Worm (Caenorhabditis elegans): Measurements from ENCODE around the gene Y46G5A.29.
A peak's percentile ranks its signal among the peaks of the same experiment; 100 is the strongest.

Y46G5A.29 gene

DNA sequence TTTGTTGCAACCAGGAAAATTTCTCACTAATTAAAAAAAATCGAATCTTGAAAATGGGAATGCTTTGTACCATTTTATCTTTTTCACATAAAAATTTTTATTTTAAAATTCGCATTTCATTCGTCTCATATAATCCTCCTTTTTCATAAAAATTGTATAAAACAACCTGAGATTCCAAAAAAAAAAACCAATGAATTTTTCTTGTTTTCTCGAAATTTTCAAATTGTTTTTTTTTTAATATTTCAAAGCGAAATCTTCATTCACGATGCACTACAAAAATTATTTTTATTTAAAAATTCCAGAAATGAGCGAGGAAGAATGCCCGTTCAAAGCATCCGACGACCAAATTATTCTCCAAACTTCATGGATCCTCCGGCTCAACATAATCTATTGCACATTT, 29.0 kb downstream of the Y46G5A.29 start, which contains the start of gene sra-14:
sra-14 (plus strand) TSS at position 301 of the 400 bp plus-strand sequence.
- no peak for TF ChIP-seq mxl-1 (tag; optimal IDR thresholded peaks at IDR 0.05)
- no peak for TF ChIP-seq attf-6 (GFP tag; IDR thresholded peaks at IDR 0.05)
- no peak for TF ChIP-seq F55B11.4 (tag; optimal IDR thresholded peaks at IDR 0.05; ENCODE audit: borderline replicate concordance, insufficient read depth)
- no peak for TF ChIP-seq egl-44 (GFP tag; IDR thresholded peaks at IDR 0.05)
- no peak for TF ChIP-seq Y53F4B.3 (GFP tag; IDR thresholded peaks at IDR 0.05)
- no peak for TF ChIP-seq lin-35 (GFP tag; optimal IDR thresholded peaks at IDR 0.05)
- no peak for TF ChIP-seq ZK185.1 (tag; optimal IDR thresholded peaks at IDR 0.05; ENCODE audit: poor library complexity, severe bottlenecking)
- TF ChIP-seq pbrm-1 (GFP tag; IDR thresholded peaks at IDR 0.05), result no peak

DNA sequence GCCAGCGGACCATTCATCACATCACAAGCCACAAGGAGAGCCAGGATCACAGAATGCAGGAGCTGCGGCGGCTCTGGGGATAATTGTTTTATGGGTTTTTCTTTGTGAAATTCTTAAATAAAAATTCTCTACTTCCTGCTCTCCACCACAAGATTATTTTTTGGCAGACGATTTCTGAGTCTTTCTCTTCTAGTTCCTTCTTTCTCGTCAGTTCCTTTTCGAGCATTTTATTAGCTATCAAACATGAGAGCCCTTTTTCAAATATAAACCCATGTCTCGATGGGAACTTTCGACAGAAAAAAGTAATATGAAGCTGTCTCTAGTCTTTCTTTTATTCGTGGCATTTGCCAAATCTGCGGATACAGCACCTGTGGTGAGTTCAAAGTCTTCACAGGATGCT, 32.5 kb downstream of the Y46G5A.29 start, which contains the start of gene F35C5.3:
F35C5.3 (plus strand) TSS at position 301 of the 400 bp plus-strand sequence.
- TF ChIP-seq B0019.2 (GFP tag; conservative IDR thresholded peaks at IDR 0.05) (no peak), aptf-2 (GFP tag; conservative IDR thresholded peaks at IDR 0.05) (no peak), dpff-1 (tag; optimal IDR thresholded peaks at IDR 0.05) (no peak), lin-26 (GFP tag; IDR thresholded peaks at IDR 0.05) (no peak)

DNA sequence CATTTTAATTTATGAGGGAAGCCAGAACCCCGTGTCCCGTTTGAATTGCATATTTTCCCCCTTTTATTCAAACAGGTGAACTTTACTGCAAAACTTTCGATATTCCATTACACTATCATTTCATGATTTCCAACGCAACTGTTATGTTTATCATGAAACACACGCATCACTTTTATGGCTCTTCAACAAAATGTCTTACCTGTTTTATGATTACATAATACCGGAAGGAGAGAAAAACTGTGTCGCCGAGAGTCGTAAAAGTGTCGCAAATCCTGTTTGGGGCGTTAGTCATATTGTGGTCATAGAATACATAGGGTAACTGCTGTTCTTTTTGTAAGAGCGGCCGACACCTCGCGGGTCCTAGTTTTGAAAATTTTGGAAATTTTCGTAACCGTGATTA, 36.4 kb downstream of the Y46G5A.29 start:
- TF ChIP-seq snpc-4 (GFP tag; optimal IDR thresholded peaks at IDR 0.05) (no peak), snpc-4 (tag; optimal IDR thresholded peaks at IDR 0.05) (peak in 1 of 4 experiments; percentile 36), aptf-3 (GFP tag; IDR thresholded peaks at IDR 0.05) (no peak), nhr-90 (tag; optimal IDR thresholded peaks at IDR 0.05) (no peak), cebp-1 (GFP tag; IDR thresholded peaks at IDR 0.05) (no peak), cebp-1 (tag; optimal IDR thresholded peaks at IDR 0.05) (no peak), nfyb-1 (GFP tag; IDR thresholded peaks at IDR 0.05) (no peak), madf-10 (tag; optimal IDR thresholded peaks at IDR 0.05) (no peak), let-526 (GFP tag; IDR thresholded peaks at IDR 0.05) (no peak), attf-3 (GFP tag; conservative IDR thresholded peaks at IDR 0.05) (no peak), unc-62 (GFP tag; optimal IDR thresholded peaks at IDR 0.05) (peak; percentile 1), sea-2 (GFP tag; IDR thresholded peaks at IDR 0.05) (no peak), mcd-1 (GFP tag; IDR thresholded peaks at IDR 0.05) (no peak), D2030.7 (GFP tag; IDR thresholded peaks at IDR 0.05) (no peak), F23B12.7 (tag; optimal IDR thresholded peaks at IDR 0.05; ENCODE audit: insufficient read depth) (no peak), die-1 (tag; optimal IDR thresholded peaks at IDR 0.05) (no peak), nhr-80 (tag; optimal IDR thresholded peaks at IDR 0.05) (peak; percentile 39), athp-1 (tag; optimal IDR thresholded peaks at IDR 0.05) (no peak), repo-1 (tag; optimal IDR thresholded peaks at IDR 0.05) (no peak)

DNA sequence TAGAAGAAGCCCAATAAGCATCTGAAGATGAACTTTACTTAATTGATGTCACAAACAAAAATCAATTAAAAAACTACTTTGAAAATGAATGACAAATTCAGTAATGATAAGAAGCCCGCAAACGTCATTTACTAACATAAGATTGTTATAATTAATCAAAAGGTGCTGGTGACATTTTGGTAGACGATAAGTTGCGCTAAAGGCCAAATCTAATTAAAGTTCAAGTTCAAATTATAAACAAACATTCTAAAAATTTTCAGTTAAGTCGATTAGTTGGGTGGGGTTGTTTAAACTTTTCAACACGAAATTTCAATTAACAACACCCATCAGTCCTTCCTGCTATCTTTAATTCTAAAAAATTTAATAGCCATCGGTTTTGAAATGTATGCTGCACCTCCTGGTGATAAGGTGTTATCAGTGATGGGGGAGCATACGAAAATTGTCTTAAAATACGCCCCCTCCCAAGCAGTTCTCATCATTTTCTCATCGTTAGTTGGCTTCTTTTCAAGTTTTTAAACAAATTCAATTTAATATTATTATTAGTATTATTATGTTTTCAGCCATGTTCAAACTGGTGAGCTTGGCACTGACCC, 39.2 kb downstream of the Y46G5A.29 start, which contains the start of the genes clec-62 and clec-63:
clec-62 (minus strand) TSS at position 51 of the 593 bp plus-strand sequence.
clec-63 (plus strand) TSS at position 561 of the 593 bp plus-strand sequence.
- TF ChIP-seq nhr-80 (tag; optimal IDR thresholded peaks at IDR 0.05), result peak; percentile 70
- no peak for TF ChIP-seq xnd-1 (tag; optimal IDR thresholded peaks at IDR 0.05)

DNA sequence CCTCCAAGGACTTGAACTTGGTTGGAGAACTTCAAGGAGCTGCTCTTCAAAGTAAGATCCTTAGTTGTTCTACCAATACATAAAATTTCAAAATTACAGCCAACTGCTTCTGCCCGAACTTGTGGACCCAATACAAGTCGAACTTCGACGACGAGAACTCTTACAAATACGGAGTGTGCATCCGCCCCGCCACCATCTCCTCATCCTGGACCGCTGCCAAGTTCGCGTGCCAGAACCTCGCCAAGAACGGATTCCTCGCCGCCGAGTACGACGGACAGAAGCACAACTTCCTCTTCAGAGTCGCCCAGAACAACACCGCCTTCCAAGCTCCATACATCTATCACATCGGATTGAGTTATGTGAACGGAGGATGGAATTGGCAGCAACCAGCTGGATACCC, 40.7 kb downstream of the Y46G5A.29 start:
- TF ChIP-seq somi-1 (GFP tag; optimal IDR thresholded peaks at IDR 0.05) (no peak), zfh-2 (GFP tag; conservative IDR thresholded peaks at IDR 0.05) (peak; percentile 51; the same call in 1 of the 2 replicates)

All from whole organism, young adult.